Fruit fly (Drosophila melanogaster) whole organism, embryonic: ENCODE results near the gene CG14253.

Experiments
- Antp ChIP-seq: fragments of 200-800 bp; sonication (Bioruptor generic); optimal IDR thresholded peaks from 3 replicates; lab custom pipeline; 2016; ENCODE audit warnings: missing biosample characterization, missing genetic modification characterization
- Atf-2 ChIP-seq: fragments of 200-800 bp; sonication (Bioruptor generic); optimal IDR thresholded peaks from 2 replicates; lab custom pipeline; 2016; ENCODE audit warnings: missing biosample characterization, missing genetic modification characterization
- B-H1 ChIP-seq: fragments of 200-800 bp; sonication (Bioruptor generic); IDR thresholded peaks from 3 replicates; pipeline ENCODE4 v1.3.6; 2022; ENCODE audit warnings: missing biosample characterization, missing genetic modification characterization
- Bdp1 ChIP-seq: fragments of 200-800 bp; sonication (Bioruptor generic); optimal IDR thresholded peaks from 3 replicates; lab custom pipeline; 2016; ENCODE audit warnings: missing biosample characterization, missing genetic modification characterization
- Blimp-1 ChIP-seq: fragments of 200-800 bp; sonication (Bioruptor generic); optimal IDR thresholded peaks from 3 replicates; lab custom pipeline; 2018; ENCODE audit warnings: missing biosample characterization, missing genetic modification characterization, mild to moderate bottlenecking, moderate library complexity, missing genetic modification reagents
- CG1024 ChIP-seq: fragments of 200-800 bp; sonication (Bioruptor generic); IDR thresholded peaks from 2 replicates; pipeline ENCODE4 v1.3.6; 2022; ENCODE audit warnings: missing biosample characterization, missing genetic modification characterization
- CG11398 ChIP-seq: fragments of 200-800 bp; sonication (Bioruptor generic); optimal IDR thresholded peaks from 2 replicates; lab custom pipeline; 2016; ENCODE audit warnings: missing biosample characterization, missing genetic modification characterization
- CG13624 ChIP-seq: fragments of 200-800 bp; sonication (Bioruptor generic); optimal IDR thresholded peaks from 2 replicates; lab custom pipeline; 2016; ENCODE audit warnings: missing biosample characterization, missing genetic modification characterization
- CG13775 ChIP-seq: fragments of 200-800 bp; sonication (Bioruptor generic); optimal IDR thresholded peaks from 3 replicates; lab custom pipeline; 2017; ENCODE audit warnings: missing biosample characterization, mild to moderate bottlenecking, missing genetic modification characterization
- CG14710 ChIP-seq: fragments of 200-800 bp; sonication (Bioruptor generic); optimal IDR thresholded peaks from 3 replicates; lab custom pipeline; 2019; ENCODE audit warnings: missing biosample characterization, mild to moderate bottlenecking, missing genetic modification characterization, moderate library complexity
- CG15514 ChIP-seq: fragments of 200-800 bp; sonication (Bioruptor generic); optimal IDR thresholded peaks from 3 replicates; lab custom pipeline; 2017; ENCODE audit warnings: missing biosample characterization, missing genetic modification characterization, mild to moderate bottlenecking, moderate library complexity, missing genetic modification reagents
- CG17829 ChIP-seq: fragments of 200-800 bp; optimal IDR thresholded peaks from 2 replicates; lab custom pipeline; 2019; ENCODE audit warnings: missing biosample characterization, mild to moderate bottlenecking, missing genetic modification characterization, moderate library complexity
- CG17912 ChIP-seq: fragments of 200-800 bp; sonication (Bioruptor generic); optimal IDR thresholded peaks from 2 replicates; lab custom pipeline; 2018; ENCODE audit warnings: missing biosample characterization, mild to moderate bottlenecking, missing genetic modification characterization
- CG1792 ChIP-seq: fragments of 200-800 bp; sonication (Bioruptor generic); optimal IDR thresholded peaks from 2 replicates; lab custom pipeline; 2016; ENCODE audit warnings: missing biosample characterization, missing genetic modification characterization
- CG18476 ChIP-seq: fragments of 200-800 bp; sonication (Bioruptor generic); optimal IDR thresholded peaks from 2 replicates; lab custom pipeline; 2016; ENCODE audit warnings: missing biosample characterization, mild to moderate bottlenecking, missing genetic modification characterization
- CG2120 ChIP-seq: fragments of 200-800 bp; sonication (Bioruptor generic); optimal IDR thresholded peaks from 3 replicates; lab custom pipeline; 2016; ENCODE audit warnings: missing biosample characterization, missing genetic modification characterization
- CG2199 ChIP-seq: fragments of 200-800 bp; sonication (Bioruptor generic); IDR thresholded peaks from 3 replicates; pipeline ENCODE4 v1.3.6; 2022; ENCODE audit warnings: missing biosample characterization, missing genetic modification characterization
- CG30403 ChIP-seq: fragments of 200-800 bp; sonication (Bioruptor generic); optimal IDR thresholded peaks from 3 replicates; lab custom pipeline; 2016; ENCODE audit warnings: missing biosample characterization, missing genetic modification characterization
- CG4424 ChIP-seq: fragments of 200-800 bp; sonication (Bioruptor generic); optimal IDR thresholded peaks from 3 replicates; lab custom pipeline; 2016; ENCODE audit warnings: missing biosample characterization, missing genetic modification characterization
- CG5180 ChIP-seq: fragments of 200-800 bp; sonication (Bioruptor generic); optimal IDR thresholded peaks from 3 replicates; lab custom pipeline; 2017; ENCODE audit warnings: missing biosample characterization, missing genetic modification characterization, mild to moderate bottlenecking, moderate library complexity, missing genetic modification reagents
- CG5953 ChIP-seq: fragments of 200-800 bp; sonication (Bioruptor generic); IDR thresholded peaks from 2 replicates; pipeline ENCODE4 v1.3.6; 2022; ENCODE audit warnings: missing biosample characterization, missing genetic modification characterization
- CG6689 ChIP-seq: fragments of 200-800 bp; sonication (Bioruptor generic); IDR thresholded peaks from 2 replicates; pipeline ENCODE4 v1.3.6; 2022; ENCODE audit warnings: missing biosample characterization, missing genetic modification characterization
- CG6765 ChIP-seq: fragments of 200-800 bp; sonication (Bioruptor generic); optimal IDR thresholded peaks from 3 replicates; lab custom pipeline; 2017; ENCODE audit warnings: missing biosample characterization, mild to moderate bottlenecking, missing genetic modification characterization
- CG7271 ChIP-seq: fragments of 200-800 bp; sonication (Bioruptor generic); optimal IDR thresholded peaks from 2 replicates; lab custom pipeline; 2018; ENCODE audit warnings: missing biosample characterization, mild to moderate bottlenecking, missing genetic modification characterization, moderate library complexity
- CTCF ChIP-seq: fragments of 200-800 bp; sonication (Bioruptor generic); optimal IDR thresholded peaks from 2 replicates; lab custom pipeline; 2017; ENCODE audit warnings: missing biosample characterization, mild to moderate bottlenecking, missing genetic modification characterization, moderate library complexity
- Dad ChIP-seq: fragments of 200-800 bp; sonication (Bioruptor generic); optimal IDR thresholded peaks from 3 replicates; lab custom pipeline; 2016; ENCODE audit warnings: missing biosample characterization, missing genetic modification characterization
- HLH3B ChIP-seq: fragments of 200-800 bp; sonication (Bioruptor generic); IDR thresholded peaks from 2 replicates; pipeline ENCODE4 v1.3.6; 2022; ENCODE audit warnings: missing biosample characterization, missing genetic modification characterization
- Myb ChIP-seq: fragments of 200-800 bp; sonication (Bioruptor generic); optimal IDR thresholded peaks from 2 replicates; lab custom pipeline; 2016; ENCODE audit warnings: missing biosample characterization, missing genetic modification characterization
- Oaz ChIP-seq: fragments of 200-800 bp; sonication (Bioruptor generic); IDR thresholded peaks from 2 replicates; pipeline ENCODE4 v1.3.6; 2022; ENCODE audit warnings: missing biosample characterization, missing genetic modification characterization
- Rx ChIP-seq: fragments of 200-800 bp; sonication (Bioruptor generic); IDR thresholded peaks from 2 replicates; pipeline ENCODE4 v1.3.6; 2022; ENCODE audit warnings: missing biosample characterization, missing genetic modification characterization
- Taf1 ChIP-seq: fragments of 200-800 bp; sonication (Bioruptor generic); IDR thresholded peaks from 2 replicates; pipeline ENCODE4 v1.3.6; 2022; ENCODE audit warnings: missing biosample characterization, missing genetic modification characterization
- aop ChIP-seq: fragments of 200-800 bp; sonication (Bioruptor generic); IDR thresholded peaks from 2 replicates; pipeline ENCODE4 v1.3.6; 2022; ENCODE audit warnings: missing biosample characterization, missing genetic modification characterization
- ato ChIP-seq: fragments of 200-800 bp; sonication (Bioruptor generic); IDR thresholded peaks from 2 replicates; pipeline ENCODE4 v1.3.6; 2022; ENCODE audit warnings: missing biosample characterization, missing genetic modification characterization; ENCODE audit not compliant: partially characterized antibody
- bsh ChIP-seq, 2 experiments: fragments of 200-800 bp; sonication (Bioruptor generic); optimal IDR thresholded peaks; 2 replicates each; lab custom pipeline; 2017 to 2018; ENCODE audit warnings: mild to moderate bottlenecking in 2 of 2, missing biosample characterization in 2 of 2, missing genetic modification characterization in 2 of 2, moderate library complexity in 1 of 2
- chinmo ChIP-seq: fragments of 200-800 bp; sonication (Bioruptor generic); IDR thresholded peaks from 4 replicates; pipeline ENCODE4 v1.3.6; 2022; ENCODE audit warnings: missing biosample characterization, missing genetic modification characterization; ENCODE audit not compliant: partially characterized antibody
- chm ChIP-seq: fragments of 200-800 bp; sonication (Bioruptor generic); IDR thresholded peaks from 2 replicates; pipeline ENCODE4 v1.3.6; 2022; ENCODE audit warnings: missing biosample characterization, missing genetic modification characterization
- dpn ChIP-seq, 2 experiments: fragments of 200-800 bp; sonication (Bioruptor generic); optimal IDR thresholded peaks; 3 replicates each; lab custom pipeline; 2016; ENCODE audit warnings: missing biosample characterization in 2 of 2, missing genetic modification characterization in 2 of 2
- exex ChIP-seq: fragments of 200-800 bp; sonication (Bioruptor generic); optimal IDR thresholded peaks from 4 replicates; lab custom pipeline; 2018; ENCODE audit warnings: missing biosample characterization, mild to moderate bottlenecking, missing genetic modification characterization, moderate library complexity
- fd102C ChIP-seq: fragments of 200-800 bp; sonication (Bioruptor generic); optimal IDR thresholded peaks from 2 replicates; lab custom pipeline; 2018; ENCODE audit warnings: missing biosample characterization, mild to moderate bottlenecking, missing genetic modification characterization, moderate library complexity
- fd96Cb ChIP-seq: fragments of 200-800 bp; sonication (Bioruptor generic); optimal IDR thresholded peaks from 2 replicates; lab custom pipeline; 2018; ENCODE audit warnings: missing biosample characterization, mild to moderate bottlenecking, missing genetic modification characterization, moderate library complexity
- gsb ChIP-seq: fragments of 200-800 bp; sonication (Bioruptor generic); IDR thresholded peaks from 2 replicates; pipeline ENCODE4 v1.3.6; 2022; ENCODE audit warnings: missing biosample characterization, missing genetic modification characterization
- hb ChIP-seq: fragments of 200-800 bp; sonication (Bioruptor generic); IDR thresholded peaks from 3 replicates; pipeline ENCODE4 v1.3.6; 2022; ENCODE audit warnings: missing biosample characterization, missing genetic modification characterization; ENCODE audit not compliant: partially characterized antibody
- insv ChIP-seq, 2 experiments: fragments of 200-800 bp; sonication (Bioruptor generic); optimal IDR thresholded peaks; 3 replicates each; lab custom pipeline; 2016 to 2018; ENCODE audit warnings: missing biosample characterization in 2 of 2, missing genetic modification characterization in 2 of 2
- lab ChIP-seq: fragments of 200-800 bp; sonication (Bioruptor generic); optimal IDR thresholded peaks from 3 replicates; lab custom pipeline; 2017; ENCODE audit warnings: missing biosample characterization, missing genetic modification characterization, mild to moderate bottlenecking, moderate library complexity, missing genetic modification reagents
- lbe ChIP-seq: fragments of 200-800 bp; sonication (Bioruptor generic); optimal IDR thresholded peaks from 2 replicates; lab custom pipeline; 2016; ENCODE audit warnings: missing biosample characterization, mild to moderate bottlenecking, missing genetic modification characterization
- nmo ChIP-seq: fragments of 200-800 bp; sonication (Bioruptor generic); optimal IDR thresholded peaks from 2 replicates; lab custom pipeline; 2018; ENCODE audit warnings: missing biosample characterization, mild to moderate bottlenecking, missing genetic modification characterization, moderate library complexity
- ranshi ChIP-seq: fragments of 200-800 bp; sonication (Bioruptor generic); IDR thresholded peaks from 2 replicates; pipeline ENCODE4 v1.3.6; 2022; ENCODE audit warnings: missing biosample characterization, missing genetic modification characterization
- sim ChIP-seq: fragments of 200-800 bp; sonication (Bioruptor generic); IDR thresholded peaks from 2 replicates; pipeline ENCODE4 v1.3.6; 2022; ENCODE audit warnings: missing biosample characterization, missing genetic modification characterization
- stwl ChIP-seq: fragments of 200-800 bp; sonication (Bioruptor generic); optimal IDR thresholded peaks from 3 replicates; lab custom pipeline; 2018; ENCODE audit warnings: missing biosample characterization, mild to moderate bottlenecking, missing genetic modification characterization, moderate library complexity
- tio ChIP-seq: fragments of 200-800 bp; sonication (Bioruptor generic); optimal IDR thresholded peaks from 2 replicates; lab custom pipeline; 2017; ENCODE audit warnings: missing biosample characterization, missing genetic modification characterization, inconsistent platforms
- trem ChIP-seq: fragments of 200-800 bp; optimal IDR thresholded peaks from 3 replicates; lab custom pipeline; 2019; ENCODE audit warnings: missing biosample characterization, mild to moderate bottlenecking, missing genetic modification characterization, moderate library complexity
- unpg ChIP-seq: fragments of 200-800 bp; sonication (Bioruptor generic); optimal IDR thresholded peaks from 3 replicates; lab custom pipeline; 2018; ENCODE audit warnings: missing biosample characterization, mild to moderate bottlenecking, missing genetic modification characterization, moderate library complexity

The CG14253 gene

DNA sequence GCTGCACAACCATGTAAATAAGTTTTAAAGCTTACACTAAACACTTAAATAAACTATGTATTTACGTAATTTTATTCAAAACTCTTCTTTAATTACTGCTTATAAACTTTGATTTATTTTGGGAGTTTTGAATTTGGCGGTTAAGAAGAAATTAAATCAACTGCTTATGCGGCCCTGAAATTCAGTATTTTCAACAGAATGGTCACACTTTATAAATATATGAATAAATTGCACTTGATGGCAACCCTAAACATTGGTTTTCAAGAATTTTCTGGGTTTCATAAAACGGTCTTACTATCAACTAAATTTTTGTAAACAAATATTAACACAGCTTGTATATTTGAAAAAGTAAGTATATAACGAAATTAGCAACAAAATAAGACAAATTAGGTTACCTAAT lies 33.1 kb upstream of the CG14253 start, which contains the start of gene CG14252 (continued):
- no peak for TF ChIP-seq Oaz
- no peak for TF ChIP-seq Antp
- no peak for TF ChIP-seq Taf1 (GFP tag; lab: Robert Waterston, UW)
- no peak for TF ChIP-seq lbe (GFP tag; lab: Kevin White, UChicago)
- TF ChIP-seq fd96Cb (tag; lab: Kevin White, UChicago): no peak
- TF ChIP-seq CG5180: no peak
- peak; percentile 72 for TF ChIP-seq trem (tag; lab: Kevin White, UChicago)
- TF ChIP-seq HLH3B (GFP tag; lab: Robert Waterston, UW): no peak
- no peak for TF ChIP-seq unpg (GFP tag; lab: Kevin White, UChicago)
- TF ChIP-seq stwl: peak; percentile 97
- peak; percentile 36 for TF ChIP-seq Bdp1 (GFP tag; lab: Kevin White, UChicago)
- TF ChIP-seq tio (GFP tag; lab: Kevin White, UChicago): no peak
- TF ChIP-seq ranshi (GFP tag; lab: Robert Waterston, UW): no peak
- peak; percentile 63 for TF ChIP-seq nmo
- TF ChIP-seq chm (GFP tag; lab: Robert Waterston, UW): no peak
- TF ChIP-seq CTCF (GFP tag; lab: Kevin White, UChicago): no peak
- TF ChIP-seq ato (GFP tag; lab: Robert Waterston, UW): no peak
- TF ChIP-seq CG5953 (GFP tag; lab: Robert Waterston, UW): no peak
- no peak for TF ChIP-seq CG2199 (GFP tag; lab: Robert Waterston, UW)
- TF ChIP-seq CG30403: peak; percentile 6
- no peak for TF ChIP-seq CG7271 (tag; lab: Kevin White, UChicago)
- no peak for TF ChIP-seq lab (GFP tag; lab: Kevin White, UChicago)
- TF ChIP-seq CG6765: no peak
- TF ChIP-seq CG6689 (GFP tag; lab: Robert Waterston, UW): no peak
- peak; percentile 7 for TF ChIP-seq Blimp-1 (GFP tag; lab: Kevin White, UChicago)
- TF ChIP-seq Myb (GFP tag; lab: Kevin White, UChicago): peak; percentile 2
- TF ChIP-seq CG11398 (GFP tag; lab: Kevin White, UChicago): no peak
- TF ChIP-seq dpn (GFP tag; optimal IDR thresholded peaks at IDR 0.05; lab: Kevin White, UChicago): peak in 1 of 2 experiments; percentile 16
- TF ChIP-seq exex (tag; lab: Kevin White, UChicago): peak; percentile 50
- TF ChIP-seq insv (GFP tag; optimal IDR thresholded peaks at IDR 0.05; lab: Kevin White, UChicago): peak in 1 of 2 experiments; percentile 6
- no peak for TF ChIP-seq CG17912 (GFP tag; lab: Kevin White, UChicago)
- TF ChIP-seq B-H1: no peak
- no peak for TF ChIP-seq sim (GFP tag; lab: Robert Waterston, UW)
- TF ChIP-seq Dad: no peak
- TF ChIP-seq CG1024 (GFP tag; lab: Robert Waterston, UW): no peak
- peak; percentile 75 for TF ChIP-seq CG14710 (tag; lab: Kevin White, UChicago)
- no peak for TF ChIP-seq Rx
- TF ChIP-seq gsb (GFP tag; lab: Robert Waterston, UW): no peak
- peak; percentile 15 for TF ChIP-seq CG2120 (GFP tag; lab: Kevin White, UChicago)
- TF ChIP-seq fd102C (GFP tag; lab: Kevin White, UChicago): no peak
- TF ChIP-seq CG13624 (GFP tag; lab: Kevin White, UChicago): peak; percentile 16
- no peak for TF ChIP-seq bsh (GFP tag; optimal IDR thresholded peaks at IDR 0.05; lab: Kevin White, UChicago)
- no peak for TF ChIP-seq hb
- peak; percentile 61 for TF ChIP-seq CG17829 (tag; lab: Kevin White, UChicago)
- peak; percentile 74 for TF ChIP-seq CG15514 (GFP tag; lab: Kevin White, UChicago)
- no peak for TF ChIP-seq CG13775 (GFP tag; lab: Kevin White, UChicago)
- TF ChIP-seq aop (GFP tag; lab: Robert Waterston, UW): no peak
- TF ChIP-seq chinmo (GFP tag; lab: Robert Waterston, UW): 0 out of 4 replicates have a peak, but pooled peaks have one; percentile 23
- TF ChIP-seq CG1792 (GFP tag; lab: Kevin White, UChicago): no peak
- TF ChIP-seq CG4424 (GFP tag; lab: Kevin White, UChicago): peak; percentile 5
- no peak for TF ChIP-seq Atf-2 (GFP tag; lab: Kevin White, UChicago)
- TF ChIP-seq CG18476: no peak
